Worm (Caenorhabditis elegans) whole organism, mixed stage, embryonic: ENCODE results near the gene sfxn-1.4.

ENCODE experiments used
- nhr-237 ChIP-seq: fragments of 150-350 bp; optimal IDR thresholded peaks from 2 replicates; lab custom pipeline; 2014; ENCODE audit warnings: missing biosample characterization, missing genetic modification characterization
- sem-2 ChIP-seq: fragments of 200-800 bp; sonication (Bioruptor generic); optimal IDR thresholded peaks from 2 replicates; lab custom pipeline; 2018; ENCODE audit warnings: mild to moderate bottlenecking, missing genetic modification characterization, missing compliant biosample characterization
- snpc-4 ChIP-seq: fragments of 150-350 bp; optimal IDR thresholded peaks from 2 replicates; lab custom pipeline; 2014; ENCODE audit warnings: missing biosample characterization, missing genetic modification characterization

DNA sequence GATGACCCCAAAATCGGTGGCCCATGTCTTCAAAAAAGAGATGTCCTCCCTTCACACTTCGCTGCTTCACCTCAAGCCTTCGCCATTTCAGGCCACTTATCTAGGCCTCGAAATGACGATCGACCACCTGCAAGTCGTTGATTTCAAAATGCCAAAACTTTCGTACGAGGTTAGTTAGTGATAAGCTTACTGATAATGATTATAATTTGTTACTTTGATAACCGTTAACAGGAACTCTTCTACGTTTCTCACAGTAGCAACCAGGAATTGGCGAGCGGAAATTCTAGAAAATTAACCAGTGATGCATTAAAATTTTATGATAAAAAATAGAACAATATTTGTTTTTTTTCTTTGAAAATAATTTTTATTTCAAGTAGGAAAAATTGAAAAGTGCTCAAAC lies 34.2 kb downstream of the sfxn-1.4 start:
- TF ChIP-seq snpc-4 (tag; lab: Kevin White, UChicago), result no peak
- TF ChIP-seq nhr-237 (tag; lab: Kevin White, UChicago), result no peak
- TF ChIP-seq sem-2 (GFP tag; lab: Kevin White, UChicago), result no peak
